Worm (Caenorhabditis elegans): Measurements from ENCODE around the gene dmsr-10.

Gene dmsr-10

DNA sequence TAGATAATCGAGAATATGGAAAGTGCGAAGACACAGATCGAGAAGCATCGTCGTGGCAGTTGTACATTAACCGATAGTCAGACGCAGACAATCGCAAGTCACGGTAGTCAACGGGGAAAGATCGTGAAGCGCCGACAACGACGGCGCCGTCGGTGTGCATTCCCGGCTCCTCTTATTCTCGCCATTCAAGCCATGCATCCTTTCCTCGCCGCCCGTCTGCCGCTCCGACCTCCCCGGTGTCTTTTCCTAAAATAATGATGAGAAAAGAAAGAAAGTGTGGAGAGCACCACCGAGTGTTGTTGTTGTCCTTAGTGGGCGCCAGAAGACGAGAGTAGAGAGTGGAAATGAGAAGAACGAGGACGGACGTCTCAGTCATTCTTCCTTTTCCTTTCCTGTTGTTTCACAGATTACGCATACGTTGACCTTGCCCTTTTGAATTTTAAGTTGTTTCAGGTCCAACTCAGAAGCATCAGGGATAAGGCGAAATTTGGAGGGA is 8.0 kb downstream of the dmsr-10 start, which contains the start of gene ZC404.1 (continued):
- TF ChIP-seq unc-86 (tag; optimal IDR thresholded peaks at IDR 0.05) (peak; percentile 1), lin-39 (tag; optimal IDR thresholded peaks at IDR 0.05) (no peak), nhr-47 (tag; optimal IDR thresholded peaks at IDR 0.05) (peak; percentile 12), pqm-1 (tag; optimal IDR thresholded peaks at IDR 0.05) (no peak), efl-1 (optimal IDR thresholded peaks at IDR 0.05) (peak; percentile 3 to 8), efl-1 (GFP tag; optimal IDR thresholded peaks at IDR 0.05 in 1 of 2) (peak in 1 of 2 experiments; percentile 49), fkh-8 (tag; optimal IDR thresholded peaks at IDR 0.05) (peak; percentile 64), lsy-2 (tag; optimal IDR thresholded peaks at IDR 0.05) (peak in 1 of 2 experiments; percentile 22), irx-1 (tag; optimal IDR thresholded peaks at IDR 0.05) (no peak)

- TF ChIP-seq rnt-1 (tag; optimal IDR thresholded peaks at IDR 0.05) (no peak), egl-27 (tag; optimal IDR thresholded peaks at IDR 0.05) (no peak), lsy-2 (tag; optimal IDR thresholded peaks at IDR 0.05) (peak in 1 of 2 experiments; percentile 41), unc-98 (GFP tag; IDR thresholded peaks at IDR 0.05) (no peak), mab-9 (GFP tag; IDR thresholded peaks at IDR 0.05) (no peak), snu-23 (GFP tag; optimal IDR thresholded peaks at IDR 0.05) (no peak), dpl-1 (GFP tag; optimal IDR thresholded peaks at IDR 0.05) (peak in 2 of 3 experiments; percentile 26 to 70), aha-1 (tag; optimal IDR thresholded peaks at IDR 0.05) (no peak), ztf-11 (tag; optimal IDR thresholded peaks at IDR 0.05) (no peak), fos-1 (tag; optimal IDR thresholded peaks at IDR 0.05) (no peak), sup-37 (GFP tag; optimal IDR thresholded peaks at IDR 0.05) (no peak), unc-30 (tag; optimal IDR thresholded peaks at IDR 0.05) (no peak), unc-130 (tag; optimal IDR thresholded peaks at IDR 0.05) (no peak), C34B4.2 (tag; optimal IDR thresholded peaks at IDR 0.05) (no peak), irx-1 (tag; optimal IDR thresholded peaks at IDR 0.05) (no peak), Y116A8C.19 (tag; optimal IDR thresholded peaks at IDR 0.05; ENCODE audit: borderline replicate concordance) (no peak), nhr-237 (tag; optimal IDR thresholded peaks at IDR 0.05) (no peak), nhr-47 (tag; optimal IDR thresholded peaks at IDR 0.05) (no peak), dsc-1 (tag; optimal IDR thresholded peaks at IDR 0.05) (no peak), lin-15B (tag; optimal IDR thresholded peaks at IDR 0.05) (no peak), pag-3 (tag; optimal IDR thresholded peaks at IDR 0.05; ENCODE audit: borderline replicate concordance, insufficient read depth) (no peak), ama-1 (optimal IDR thresholded peaks at IDR 0.05) (no peak), alr-1 (tag; optimal IDR thresholded peaks at IDR 0.05; ENCODE audit: borderline replicate concordance) (no peak), zip-4 (GFP tag; optimal IDR thresholded peaks at IDR 0.05) (no peak), ceh-90 (tag; optimal IDR thresholded peaks at IDR 0.05) (no peak), isw-1 (GFP tag; IDR thresholded peaks at IDR 0.05) (no peak), efl-1 (optimal IDR thresholded peaks at IDR 0.05) (peak in 1 of 2 experiments; percentile 48), efl-1 (GFP tag; optimal IDR thresholded peaks at IDR 0.05 in 1 of 2) (peak; percentile 8 to 64), ceh-88 (GFP tag; IDR thresholded peaks at IDR 0.05) (no peak), nhr-20 (tag; optimal IDR thresholded peaks at IDR 0.05) (no peak), pax-3 (tag; optimal IDR thresholded peaks at IDR 0.05) (no peak), lin-35 (GFP tag; optimal IDR thresholded peaks at IDR 0.05) (peak; percentile 7 to 60), F16B12.6 (tag; optimal IDR thresholded peaks at IDR 0.05) (peak; percentile 31), hlh-17 (GFP tag; optimal IDR thresholded peaks at IDR 0.05; ENCODE audit: borderline replicate concordance) (no peak), ceh-63 (GFP tag; optimal IDR thresholded peaks at IDR 0.05) (no peak), xbp-1 (tag; optimal IDR thresholded peaks at IDR 0.05) (no peak), ces-1 (GFP tag; optimal IDR thresholded peaks at IDR 0.05) (no peak), nhr-76 (tag; optimal IDR thresholded peaks at IDR 0.05) (no peak), snpc-4 (tag; optimal IDR thresholded peaks at IDR 0.05) (no peak), aly-2 (tag; optimal IDR thresholded peaks at IDR 0.05) (no peak), ztf-4 (tag; optimal IDR thresholded peaks at IDR 0.05) (no peak), tbx-2 (tag; optimal IDR thresholded peaks at IDR 0.05) (no peak), nhr-85 (tag) (no peak), unc-62 (GFP tag; optimal IDR thresholded peaks at IDR 0.05) (no peak), mep-1 (tag; optimal IDR thresholded peaks at IDR 0.05) (no peak)
Observed at ce11 chrV:6792973-6793372, 8.8 kb downstream of the dmsr-10 start.
